Worm (Caenorhabditis elegans) whole organism, L1 larva: ENCODE results near the gene tgt-1.

Source experiments
- C04F5.9 ChIP-seq: sonication (generic microtip); optimal IDR thresholded peaks from 2 replicates; lab custom pipeline; 2016; ENCODE audit warnings: missing genetic modification characterization, missing compliant biosample characterization
- aly-2 ChIP-seq: fragments of 150-350 bp; optimal IDR thresholded peaks from 2 replicates; lab custom pipeline; 2014; ENCODE audit warnings: missing biosample characterization, missing genetic modification characterization
- ama-1 ChIP-seq: fragments of 150-350 bp; optimal IDR thresholded peaks from 2 replicates; lab custom pipeline; 2014
- ceh-88 ChIP-seq: fragments of 200-800 bp; sonication (Bioruptor generic); IDR thresholded peaks from 2 replicates; pipeline ENCODE4 v1.3.6; 2022; ENCODE audit warnings: missing genetic modification characterization, missing compliant biosample characterization
- ceh-90 ChIP-seq: sonication (generic microtip); optimal IDR thresholded peaks from 2 replicates; lab custom pipeline; 2016; ENCODE audit warnings: missing genetic modification characterization, missing compliant biosample characterization
- dsc-1 ChIP-seq: sonication (generic microtip); optimal IDR thresholded peaks from 2 replicates; lab custom pipeline; 2016; ENCODE audit warnings: mild to moderate bottlenecking, missing genetic modification characterization, missing compliant biosample characterization
- efl-1 ChIP-seq, 4 experiments: fragments of 150-350 bp; optimal IDR thresholded peaks in 3 of 4; peaks in 1 of 4; 1 replicate in 1 of 4; 2 replicates in 3 of 4; lab custom pipeline; 2014; ENCODE audit warnings: missing biosample characterization in 2 of 4, missing genetic modification characterization in 2 of 4, missing genetic modification reagents in 2 of 4
- efl-3 ChIP-seq: fragments of 200-800 bp; sonication (Bioruptor generic); optimal IDR thresholded peaks from 2 replicates; lab custom pipeline; 2018; ENCODE audit warnings: mild to moderate bottlenecking, missing genetic modification characterization, missing compliant biosample characterization
- egl-13 ChIP-seq: sonication (generic microtip); optimal IDR thresholded peaks from 2 replicates; lab custom pipeline; 2016; ENCODE audit warnings: missing genotype, missing genetic modification reagents, missing genetic modification characterization, missing compliant biosample characterization
- elt-3 ChIP-seq, 6 experiments: fragments of 150-350 bp in 1 of 6; sonication (generic microtip); optimal IDR thresholded peaks; 2 replicates each; lab custom pipeline; 2017 to 2018; ENCODE audit warnings: missing biosample characterization in 6 of 6, missing genetic modification characterization in 6 of 6, inconsistent platforms in 1 of 6
- ets-5 ChIP-seq: fragments of 200-800 bp; sonication (Bioruptor generic); IDR thresholded peaks from 2 replicates; pipeline ENCODE4 v1.3.6; 2022; ENCODE audit warnings: missing genetic modification characterization, missing compliant biosample characterization
- fkh-8 ChIP-seq: sonication (generic microtip); optimal IDR thresholded peaks from 2 replicates; lab custom pipeline; 2016; ENCODE audit warnings: mild to moderate bottlenecking, missing genetic modification characterization, missing compliant biosample characterization
- grh-1 ChIP-seq: fragments of 200-800 bp; sonication (Bioruptor generic); IDR thresholded peaks from 2 replicates; pipeline ENCODE4 v1.3.6; 2022; ENCODE audit warnings: missing genetic modification reagents, missing genetic modification characterization, missing compliant biosample characterization
- hpl-2 ChIP-seq: fragments of 150-350 bp; optimal IDR thresholded peaks from 2 replicates; lab custom pipeline; 2014; ENCODE audit warnings: missing biosample characterization, missing genetic modification reagents, missing genetic modification characterization
- irx-1 ChIP-seq: sonication (generic microtip); optimal IDR thresholded peaks from 2 replicates; lab custom pipeline; 2016; ENCODE audit warnings: missing genetic modification characterization, missing compliant biosample characterization
- lin-13 ChIP-seq: fragments of 150-350 bp; optimal IDR thresholded peaks from 2 replicates; lab custom pipeline; 2014; ENCODE audit warnings: missing biosample characterization, missing genetic modification reagents, missing genetic modification characterization
- lin-14 ChIP-seq: fragments of 200-800 bp; sonication (Bioruptor generic); optimal IDR thresholded peaks from 2 replicates; lab custom pipeline; 2018; ENCODE audit warnings: mild to moderate bottlenecking, missing genetic modification characterization, moderate library complexity, missing compliant biosample characterization
- lin-35 ChIP-seq, 2 experiments: fragments of 150-350 bp; optimal IDR thresholded peaks; 2 replicates each; lab custom pipeline; 2014; ENCODE audit warnings: missing biosample characterization in 2 of 2, missing genetic modification characterization in 2 of 2, missing genetic modification reagents in 2 of 2
- lin-39 ChIP-seq: fragments of 150-350 bp; optimal IDR thresholded peaks from 2 replicates; lab custom pipeline; 2014; ENCODE audit warnings: missing biosample characterization, missing genetic modification reagents, missing genetic modification characterization
- lir-3 ChIP-seq: sonication (generic microtip); optimal IDR thresholded peaks from 2 replicates; lab custom pipeline; 2016; ENCODE audit warnings: mild to moderate bottlenecking, missing genetic modification characterization, moderate library complexity, missing compliant biosample characterization; ENCODE audit not compliant: poor library complexity
- lsy-2 ChIP-seq, 2 experiments: fragments of 150-350 bp; optimal IDR thresholded peaks; 2 replicates each; lab custom pipeline; 2014; ENCODE audit warnings: missing biosample characterization in 2 of 2, missing genetic modification characterization in 2 of 2
- mab-9 ChIP-seq: fragments of 200-800 bp; sonication (Bioruptor generic); IDR thresholded peaks from 2 replicates; pipeline ENCODE4 v1.3.6; 2022; ENCODE audit warnings: missing genetic modification reagents, missing genetic modification characterization, missing compliant biosample characterization
- mdl-1 ChIP-seq, 2 experiments: fragments of 150-350 bp; optimal IDR thresholded peaks; 2 replicates each; lab custom pipeline; 2014 to 2017; ENCODE audit warnings: missing biosample characterization in 2 of 2, missing genetic modification characterization in 2 of 2, inconsistent platforms in 1 of 2
- mef-2 ChIP-seq: fragments of 150-350 bp; optimal IDR thresholded peaks from 2 replicates; lab custom pipeline; 2014; ENCODE audit warnings: missing biosample characterization, missing genetic modification characterization
- mep-1 ChIP-seq: fragments of 150-350 bp; optimal IDR thresholded peaks from 2 replicates; lab custom pipeline; 2014; ENCODE audit warnings: missing biosample characterization, missing genetic modification characterization
- nhr-12 ChIP-seq: sonication (generic microtip); optimal IDR thresholded peaks from 2 replicates; lab custom pipeline; 2017; ENCODE audit warnings: missing biosample characterization, missing genetic modification characterization
- nhr-20 ChIP-seq: sonication (generic microtip); optimal IDR thresholded peaks from 2 replicates; lab custom pipeline; 2016; ENCODE audit warnings: mild to moderate bottlenecking, missing genetic modification characterization, missing compliant biosample characterization
- nhr-237 ChIP-seq: fragments of 150-350 bp; optimal IDR thresholded peaks from 2 replicates; lab custom pipeline; 2014; ENCODE audit warnings: missing biosample characterization, missing genetic modification characterization
- nhr-71 ChIP-seq: sonication (generic microtip); optimal IDR thresholded peaks from 2 replicates; lab custom pipeline; 2016; ENCODE audit warnings: mild to moderate bottlenecking, missing genetic modification characterization, moderate library complexity, missing compliant biosample characterization
- nhr-85 ChIP-seq: sonication (generic microtip); peaks from one replicate; lab custom pipeline; 2016; ENCODE audit warnings: missing genetic modification characterization, inconsistent platforms, missing compliant biosample characterization
- pax-3 ChIP-seq: fragments of 200-800 bp; sonication (Bioruptor generic); optimal IDR thresholded peaks from 2 replicates; lab custom pipeline; 2018; ENCODE audit warnings: mild to moderate bottlenecking, missing genetic modification characterization, moderate library complexity, missing compliant biosample characterization
- pqm-1 ChIP-seq: sonication (generic microtip); optimal IDR thresholded peaks from 3 replicates; lab custom pipeline; 2017; ENCODE audit warnings: missing biosample characterization, missing genetic modification characterization
- snpc-4 ChIP-seq: fragments of 150-350 bp; optimal IDR thresholded peaks from 2 replicates; lab custom pipeline; 2014; ENCODE audit warnings: missing biosample characterization, missing genetic modification characterization
- snu-23 ChIP-seq: sonication (generic microtip); optimal IDR thresholded peaks from 2 replicates; lab custom pipeline; 2016; ENCODE audit warnings: missing genetic modification characterization, missing compliant biosample characterization
- swsn-7 ChIP-seq: sonication (generic microtip); optimal IDR thresholded peaks from 2 replicates; lab custom pipeline; 2016; ENCODE audit warnings: missing genetic modification characterization, missing compliant biosample characterization
- tlp-1 ChIP-seq: fragments of 150-350 bp; optimal IDR thresholded peaks from 2 replicates; lab custom pipeline; 2014; ENCODE audit warnings: missing biosample characterization, missing genetic modification characterization
- unc-62 ChIP-seq: fragments of 150-350 bp; optimal IDR thresholded peaks from 2 replicates; lab custom pipeline; 2014; ENCODE audit warnings: missing biosample characterization, missing genetic modification reagents, missing genetic modification characterization
- unc-86 ChIP-seq: sonication (generic microtip); optimal IDR thresholded peaks from 2 replicates; lab custom pipeline; 2016; ENCODE audit warnings: missing genetic modification characterization, missing compliant biosample characterization
- zag-1 ChIP-seq: fragments of 150-350 bp; optimal IDR thresholded peaks from 2 replicates; lab custom pipeline; 2014; ENCODE audit warnings: missing biosample characterization, missing genetic modification characterization
- zip-4 ChIP-seq: fragments of 200-800 bp; sonication (Bioruptor generic); optimal IDR thresholded peaks from 2 replicates; lab custom pipeline; 2018; ENCODE audit warnings: mild to moderate bottlenecking, missing genetic modification characterization, moderate library complexity, missing compliant biosample characterization
- ztf-4 ChIP-seq: fragments of 150-350 bp; optimal IDR thresholded peaks from 2 replicates; lab custom pipeline; 2014; ENCODE audit warnings: missing biosample characterization, missing genetic modification characterization

The tgt-1 gene

DNA sequence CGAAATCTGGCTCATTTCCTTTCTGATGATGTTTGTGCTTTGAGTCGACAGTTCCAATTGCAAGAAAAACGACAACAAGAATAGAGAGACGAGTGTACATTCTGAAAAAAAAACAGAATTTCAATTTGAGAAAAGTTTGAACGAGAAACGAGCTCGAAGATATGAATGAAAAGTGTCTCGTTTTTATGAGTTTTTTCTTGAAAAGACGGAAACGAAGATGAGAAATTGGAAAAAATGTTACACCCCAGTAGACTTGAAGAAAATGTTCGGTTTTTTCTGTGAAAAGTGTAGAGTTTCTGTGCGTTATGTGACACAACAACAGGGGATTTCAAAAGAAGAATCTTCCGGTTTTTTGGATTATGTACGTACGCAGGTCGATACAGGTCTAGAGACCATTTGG, 36.5 kb downstream of the tgt-1 start, which contains the start of gene srlf-31:
Gene srlf-31, minus strand, starts transcription at position 101 of the 400 bp plus-strand sequence.
- TF ChIP-seq ama-1 (lab: Kevin White, UChicago) (no peak), pqm-1 (tag; lab: Kevin White, UChicago) (no peak), efl-3 (no peak), lir-3 (tag; lab: Kevin White, UChicago) (no peak), nhr-85 (no peak), tlp-1 (tag; lab: Kevin White, UChicago) (no peak), pax-3 (tag; lab: Kevin White, UChicago) (no peak), mep-1 (tag; lab: Kevin White, UChicago) (no peak), ceh-90 (tag; lab: Kevin White, UChicago) (no peak), mab-9 (no peak), lin-13 (GFP tag; lab: Kevin White, UChicago) (no peak), ceh-88 (GFP tag; lab: Robert Waterston, UW) (no peak), lin-39 (tag; lab: Kevin White, UChicago) (no peak), lsy-2 (tag; optimal IDR thresholded peaks at IDR 0.05; lab: Kevin White, UChicago) (no peak), irx-1 (tag; lab: Kevin White, UChicago) (no peak)
- TF ChIP-seq, all 84 proteins: peak for 0

DNA sequence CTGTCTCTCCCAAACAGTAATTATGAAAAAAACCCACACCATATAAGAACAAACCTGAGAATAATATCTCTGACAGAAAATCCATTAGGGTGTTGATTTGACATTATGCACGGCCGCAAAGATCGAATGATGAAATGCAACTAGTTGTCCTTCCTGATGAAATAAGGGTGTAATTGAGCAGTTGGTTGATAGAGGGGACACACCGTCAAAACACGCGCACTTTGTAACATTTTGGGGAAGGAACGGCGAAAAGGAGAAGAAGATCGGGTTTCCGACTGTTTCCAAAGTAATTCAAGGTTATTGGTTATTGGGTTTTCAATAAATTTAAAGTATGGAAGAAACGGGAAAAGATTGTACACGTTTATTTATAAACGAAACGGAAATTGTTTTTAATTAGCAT, 37.6 kb downstream of the tgt-1 start, which contains the start of gene ZK822.1:
Gene ZK822.1, minus strand, starts transcription at position 121 of the 400 bp plus-strand sequence.
- TF ChIP-seq efl-1 (optimal IDR thresholded peaks at IDR 0.05; lab: Kevin White, UChicago) (no peak), efl-1 (GFP tag; optimal IDR thresholded peaks at IDR 0.05 in 1 of 2; lab: Kevin White, UChicago) (no peak), ztf-4 (no peak), nhr-20 (tag; lab: Kevin White, UChicago) (no peak), irx-1 (tag; lab: Kevin White, UChicago) (no peak), lir-3 (tag; lab: Kevin White, UChicago) (no peak), unc-62 (GFP tag; lab: Kevin White, UChicago) (no peak), mdl-1 (tag; optimal IDR thresholded peaks at IDR 0.05; lab: Kevin White, UChicago) (no peak), grh-1 (GFP tag; lab: Robert Waterston, UW) (no peak), aly-2 (tag; lab: Kevin White, UChicago) (no peak), mef-2 (tag; lab: Kevin White, UChicago) (no peak), nhr-71 (tag; lab: Kevin White, UChicago) (no peak), zip-4 (GFP tag; lab: Kevin White, UChicago) (no peak), zag-1 (tag; lab: Kevin White, UChicago) (no peak)

DNA sequence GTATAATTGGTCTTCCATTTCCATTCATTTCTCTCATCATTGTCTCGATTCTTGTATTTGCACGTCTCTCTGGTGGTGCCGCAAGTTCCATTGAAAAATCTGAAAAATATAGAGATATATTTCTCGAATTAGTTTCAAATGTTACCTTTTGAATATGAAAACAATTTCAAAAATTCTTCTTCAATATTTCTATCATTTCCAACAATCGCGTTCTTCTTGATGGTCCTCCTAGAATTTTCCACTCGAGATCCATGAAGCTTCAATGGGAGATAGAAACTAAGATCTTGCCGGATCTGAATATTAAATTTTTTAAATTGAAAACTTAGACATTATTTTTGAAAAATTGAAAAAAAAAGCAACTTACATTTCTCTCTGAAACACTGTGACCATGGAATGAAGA, 40.5 kb downstream of the tgt-1 start:
- TF ChIP-seq egl-13 (tag; lab: Kevin White, UChicago) (no peak), ceh-90 (tag; lab: Kevin White, UChicago) (no peak), snu-23 (no peak), dsc-1 (tag; lab: Kevin White, UChicago) (no peak), ets-5 (no peak), elt-3 (tag; optimal IDR thresholded peaks at IDR 0.05; lab: Kevin White, UChicago) (no peak), lin-14 (GFP tag; lab: Kevin White, UChicago) (no peak), unc-86 (no peak), hpl-2 (GFP tag; lab: Kevin White, UChicago) (no peak), pqm-1 (tag; lab: Kevin White, UChicago) (no peak), C04F5.9 (no peak), fkh-8 (tag; lab: Kevin White, UChicago) (no peak), nhr-12 (no peak), swsn-7 (tag; lab: Kevin White, UChicago) (no peak), nhr-237 (tag; lab: Kevin White, UChicago) (no peak), ceh-88 (GFP tag; lab: Robert Waterston, UW) (no peak), lin-35 (GFP tag; optimal IDR thresholded peaks at IDR 0.05; lab: Kevin White, UChicago) (no peak), snpc-4 (no peak)
